Worm (Caenorhabditis elegans): ENCODE data around the gene Y105C5B.11.

- no peak for TF ChIP-seq unc-62 (GFP tag; optimal IDR thresholded peaks at IDR 0.05)
- TF ChIP-seq elt-1 (tag; optimal IDR thresholded peaks at IDR 0.05; ENCODE audit: borderline replicate concordance, insufficient read depth), result no peak
- no peak for TF ChIP-seq lsy-2 (tag; optimal IDR thresholded peaks at IDR 0.05)
- TF ChIP-seq nhr-237 (tag; optimal IDR thresholded peaks at IDR 0.05), result no peak
- no peak for TF ChIP-seq pha-4 (tag; optimal IDR thresholded peaks at IDR 0.05)
- TF ChIP-seq unc-39 (tag; optimal IDR thresholded peaks at IDR 0.05), result no peak
- no peak for TF ChIP-seq elt-3 (tag; optimal IDR thresholded peaks at IDR 0.05)
- TF ChIP-seq nhr-12 (tag; optimal IDR thresholded peaks at IDR 0.05), result no peak
Observed at ce11 chrIV:15961069-15961468, 19.8 kb upstream of the Y105C5B.11 start.

Data from whole organism, mixed stage, embryonic.